Fruit fly (Drosophila melanogaster) whole organism: ENCODE results near the gene CG15468.

Experiments
- CG8478 ChIP-seq: fragments of >200 bp; optimal IDR thresholded peaks from 2 replicates; lab custom pipeline; 2018; ENCODE audit warnings: inconsistent platforms
- Dll ChIP-seq: fragments of >200 bp; optimal IDR thresholded peaks from 2 replicates; lab custom pipeline; 2017
- EcR ChIP-seq, 2 experiments: fragments of >200 bp; optimal IDR thresholded peaks; 2 replicates each; lab custom pipeline; 2017; ENCODE audit warnings: missing biosample characterization in 2 of 2, missing genetic modification characterization in 2 of 2, missing genetic modification reagents in 2 of 2
- pan ChIP-seq: fragments of >200 bp; optimal IDR thresholded peaks from 2 replicates; lab custom pipeline; 2017
- psq ChIP-seq: fragments of >200 bp; optimal IDR thresholded peaks from 2 replicates; lab custom pipeline; 2017
- usp ChIP-seq: fragments of >200 bp; optimal IDR thresholded peaks from 2 replicates; lab custom pipeline; 2017; ENCODE audit warnings: missing biosample characterization, missing genetic modification characterization, mixed read lengths

The CG15468 gene

DNA sequence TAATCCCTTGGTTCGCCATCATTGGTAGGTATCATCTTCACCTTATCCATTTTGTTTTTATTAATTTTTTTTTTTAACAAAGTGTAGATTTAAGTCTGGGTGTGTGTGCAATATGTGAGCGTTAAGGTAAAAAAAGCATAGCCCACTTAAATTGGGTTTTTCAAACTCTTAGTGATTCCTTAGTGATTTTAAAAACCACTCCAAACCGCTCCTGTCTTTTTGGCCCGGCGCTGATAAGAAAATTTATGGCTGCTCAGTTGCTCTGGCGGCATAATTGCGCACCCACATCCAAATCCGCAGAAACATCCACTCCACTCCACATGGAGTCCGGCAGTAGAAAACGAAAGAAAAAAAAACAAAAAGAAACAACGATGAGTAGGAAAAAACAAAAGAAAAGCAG lies at the start of gene CG15468:
Gene CG15468, minus strand, starts transcription at position 101 of the 400 bp plus-strand sequence.
- TF ChIP-seq EcR (GFP tag; optimal IDR thresholded peaks at IDR 0.05; lab: Kevin White, UChicago): no peak
- TF ChIP-seq psq (lab: Kevin White, UChicago): no peak
- no peak for TF ChIP-seq Dll (lab: Kevin White, UChicago)

dm6 chrX:5010116-5010515 lies 49.2 kb upstream of the CG15468 start:
- TF ChIP-seq EcR (GFP tag; optimal IDR thresholded peaks at IDR 0.05; lab: Kevin White, UChicago): no peak
- no peak for TF ChIP-seq psq (lab: Kevin White, UChicago)
- no peak for TF ChIP-seq Dll (lab: Kevin White, UChicago)
- TF ChIP-seq CG8478: no peak
- TF ChIP-seq pan (lab: Kevin White, UChicago): no peak
- no peak for TF ChIP-seq usp (GFP tag; lab: Kevin White, UChicago)

DNA sequence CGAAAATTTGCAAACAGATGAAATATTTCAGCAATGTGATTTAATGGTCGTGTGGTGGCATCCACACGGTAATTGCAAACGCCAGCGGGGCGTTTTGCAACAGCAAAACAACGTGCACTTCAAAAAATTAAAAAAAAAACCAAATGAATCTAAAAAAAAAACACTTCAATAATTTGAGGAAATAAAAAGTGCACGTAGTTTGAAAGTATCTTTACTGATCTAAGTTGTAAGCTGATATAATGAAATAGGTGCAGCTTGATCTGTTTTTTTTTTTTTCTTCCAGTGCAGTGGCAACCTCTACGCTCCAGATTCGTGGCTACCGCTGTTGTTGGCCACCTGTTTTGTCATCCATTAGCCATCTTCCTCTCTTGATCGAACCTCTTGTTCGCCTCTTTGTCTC lies 41.8 kb upstream of the CG15468 start:
- TF ChIP-seq psq (lab: Kevin White, UChicago) (no peak), Dll (lab: Kevin White, UChicago) (no peak), EcR (GFP tag; optimal IDR thresholded peaks at IDR 0.05; lab: Kevin White, UChicago) (no peak), pan (lab: Kevin White, UChicago) (no peak), usp (GFP tag; lab: Kevin White, UChicago) (no peak), CG8478 (no peak)

- TF ChIP-seq Dll (lab: Kevin White, UChicago): no peak
- TF ChIP-seq pan (lab: Kevin White, UChicago): no peak
- no peak for TF ChIP-seq CG8478
- TF ChIP-seq usp (GFP tag; lab: Kevin White, UChicago): no peak
- TF ChIP-seq psq (lab: Kevin White, UChicago): no peak
- no peak for TF ChIP-seq EcR (GFP tag; optimal IDR thresholded peaks at IDR 0.05; lab: Kevin White, UChicago)
Observed at dm6 chrX:4999024-4999423, 38.1 kb upstream of the CG15468 start.

- TF ChIP-seq CG8478: no peak
- TF ChIP-seq psq (lab: Kevin White, UChicago): no peak
- no peak for TF ChIP-seq Dll (lab: Kevin White, UChicago)
- TF ChIP-seq pan (lab: Kevin White, UChicago): no peak
- TF ChIP-seq usp (GFP tag; lab: Kevin White, UChicago): no peak
- TF ChIP-seq EcR (GFP tag; optimal IDR thresholded peaks at IDR 0.05; lab: Kevin White, UChicago): no peak
Observed at dm6 chrX:4997141-4997540, 36.2 kb upstream of the CG15468 start, which contains the start of gene CG12680. Gene CG12680 (plus strand): TSS chrX:4997441.

DNA sequence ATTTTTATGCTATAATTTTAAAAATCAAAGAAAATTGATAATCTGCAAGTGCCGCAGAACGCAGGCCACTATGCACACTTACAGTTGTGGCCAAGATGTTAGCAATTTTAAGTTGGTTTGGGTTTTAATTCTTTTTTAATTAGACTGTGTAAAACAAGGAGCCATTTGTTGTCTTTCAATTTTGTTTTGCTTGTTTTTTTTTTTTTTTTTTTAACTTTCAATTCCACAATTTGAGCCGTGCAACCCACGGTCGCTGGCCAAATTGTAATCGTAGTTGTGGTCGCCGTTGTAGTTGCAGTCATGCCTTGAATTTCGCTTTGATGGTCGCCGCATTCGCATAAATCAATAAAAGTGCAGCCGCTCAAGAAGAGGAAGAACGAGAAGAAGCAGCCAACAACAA lies 24.4 kb upstream of the CG15468 start:
- TF ChIP-seq EcR (GFP tag; optimal IDR thresholded peaks at IDR 0.05; lab: Kevin White, UChicago): no peak
- no peak for TF ChIP-seq CG8478
- TF ChIP-seq psq (lab: Kevin White, UChicago): no peak
- no peak for TF ChIP-seq pan (lab: Kevin White, UChicago)
- no peak for TF ChIP-seq usp (GFP tag; lab: Kevin White, UChicago)
- TF ChIP-seq Dll (lab: Kevin White, UChicago): no peak

DNA sequence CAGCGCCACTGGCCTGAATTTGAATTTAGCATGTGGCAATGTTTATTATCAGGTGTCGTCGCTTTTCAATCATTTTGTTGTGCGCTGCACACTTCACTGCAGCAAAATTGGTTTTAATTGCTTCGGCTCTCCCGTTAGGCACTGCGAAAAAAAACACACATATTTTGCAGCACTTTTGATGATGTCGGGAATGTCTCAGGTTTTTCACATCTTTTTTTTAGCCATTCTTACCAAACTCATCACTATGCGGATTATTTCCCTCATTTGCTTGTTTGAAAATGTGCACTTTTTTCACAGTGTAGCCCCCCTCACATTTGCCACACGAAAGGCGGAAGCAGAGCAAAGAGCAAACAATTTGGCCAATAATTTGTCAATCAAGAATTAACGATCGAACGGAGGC lies 22.3 kb upstream of the CG15468 start:
- TF ChIP-seq CG8478: no peak

DNA sequence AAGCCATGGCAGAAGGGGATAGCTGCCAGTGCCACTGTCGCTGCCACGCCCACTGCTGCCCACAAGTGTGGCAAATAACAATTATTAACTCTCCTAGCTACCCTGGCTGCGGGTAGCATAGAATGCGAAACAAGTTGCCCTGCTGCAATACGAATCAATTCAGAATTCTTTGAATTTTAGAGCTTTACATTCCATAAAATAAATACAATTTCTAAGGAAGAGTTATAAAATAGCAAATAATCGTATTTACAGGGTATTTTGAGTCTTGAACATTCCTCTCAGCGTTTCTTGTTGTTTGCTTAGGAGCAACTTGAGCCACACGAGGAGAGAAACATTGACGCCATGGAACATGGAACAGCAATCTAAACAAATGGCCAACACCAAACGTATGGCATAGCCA lies 21.5 kb upstream of the CG15468 start:
- TF ChIP-seq psq (lab: Kevin White, UChicago): no peak
- TF ChIP-seq CG8478: no peak
- TF ChIP-seq Dll (lab: Kevin White, UChicago): no peak
- TF ChIP-seq pan (lab: Kevin White, UChicago): no peak

DNA sequence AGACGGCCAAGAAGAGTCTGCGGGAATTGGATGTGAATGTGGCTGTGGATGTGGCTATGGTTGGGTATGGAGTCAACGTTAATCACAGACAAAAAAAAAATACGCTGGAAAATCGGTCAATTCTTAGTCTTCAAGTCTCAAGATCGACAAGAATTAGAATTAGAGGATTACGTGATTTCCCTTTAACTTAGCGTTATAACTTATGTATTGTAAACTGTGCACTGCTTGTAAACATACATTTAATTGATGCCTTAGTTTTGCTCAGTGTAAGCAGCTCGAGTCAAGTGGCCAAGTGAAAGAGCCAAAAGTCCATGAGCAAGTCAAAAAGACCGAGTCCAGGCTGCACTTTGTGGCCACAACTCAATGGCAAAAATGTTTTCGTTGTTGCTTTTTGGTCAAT lies 9.0 kb upstream of the CG15468 start:
- no peak for TF ChIP-seq CG8478
- no peak for TF ChIP-seq psq (lab: Kevin White, UChicago)
- no peak for TF ChIP-seq pan (lab: Kevin White, UChicago)
- TF ChIP-seq EcR (GFP tag; optimal IDR thresholded peaks at IDR 0.05; lab: Kevin White, UChicago): no peak
- no peak for TF ChIP-seq usp (GFP tag; lab: Kevin White, UChicago)

- no peak for TF ChIP-seq EcR (GFP tag; optimal IDR thresholded peaks at IDR 0.05; lab: Kevin White, UChicago)
- no peak for TF ChIP-seq Dll (lab: Kevin White, UChicago)
- TF ChIP-seq pan (lab: Kevin White, UChicago): no peak
- TF ChIP-seq psq (lab: Kevin White, UChicago): no peak
- no peak for TF ChIP-seq usp (GFP tag; lab: Kevin White, UChicago)
- TF ChIP-seq CG8478: no peak
Observed at dm6 chrX:4965673-4966072, 4.7 kb upstream of the CG15468 start.

DNA sequence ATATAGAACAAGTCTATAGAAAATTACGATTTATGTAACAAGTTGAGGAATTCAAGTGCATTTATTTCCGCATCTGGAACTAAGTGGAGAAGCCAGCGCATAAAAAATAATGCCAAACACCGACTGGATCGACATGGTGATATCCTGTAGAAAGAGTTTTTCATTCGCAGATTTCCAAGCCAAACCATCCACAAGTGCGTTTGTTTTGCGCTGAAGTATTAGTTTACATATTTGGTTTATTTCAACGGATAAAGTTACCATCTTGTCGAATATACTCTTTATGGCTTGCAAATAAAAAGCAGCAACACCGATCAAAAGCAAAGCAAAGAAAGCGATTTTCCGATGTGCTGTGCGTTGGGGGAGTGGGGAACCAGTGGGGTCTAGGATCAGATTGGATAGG lies 2.0 kb upstream of the CG15468 start:
- TF ChIP-seq CG8478 (no peak), psq (lab: Kevin White, UChicago) (no peak), Dll (lab: Kevin White, UChicago) (no peak), EcR (GFP tag; optimal IDR thresholded peaks at IDR 0.05; lab: Kevin White, UChicago) (no peak), pan (lab: Kevin White, UChicago) (no peak), usp (GFP tag; lab: Kevin White, UChicago) (no peak)

dm6 chrX:4958872-4959271 lies 2.1 kb downstream of the CG15468 start:
- no peak for TF ChIP-seq pan (lab: Kevin White, UChicago)
- TF ChIP-seq EcR (GFP tag; optimal IDR thresholded peaks at IDR 0.05; lab: Kevin White, UChicago): no peak
- TF ChIP-seq psq (lab: Kevin White, UChicago): no peak
- no peak for TF ChIP-seq usp (GFP tag; lab: Kevin White, UChicago)
- TF ChIP-seq CG8478: no peak
- no peak for TF ChIP-seq Dll (lab: Kevin White, UChicago)
